Worm (Caenorhabditis elegans) whole organism, L4/young adult: ENCODE results near the gene C54C6.5.

Source experiments
- W03F9.2 ChIP-seq: fragments of 150-350 bp; optimal IDR thresholded peaks from 2 replicates; lab custom pipeline; 2014; ENCODE audit warnings: missing biosample characterization, missing genetic modification characterization
- dao-5 ChIP-seq: sonication (generic microtip); optimal IDR thresholded peaks from 2 replicates; lab custom pipeline; 2016; ENCODE audit warnings: missing genotype, missing genetic modification characterization, moderate library complexity, missing compliant biosample characterization
- him-1 ChIP-seq: sonication (generic microtip); optimal IDR thresholded peaks from 2 replicates; lab custom pipeline; 2016; ENCODE audit warnings: missing genotype, missing genetic modification reagents, missing genetic modification characterization, missing compliant biosample characterization

DNA sequence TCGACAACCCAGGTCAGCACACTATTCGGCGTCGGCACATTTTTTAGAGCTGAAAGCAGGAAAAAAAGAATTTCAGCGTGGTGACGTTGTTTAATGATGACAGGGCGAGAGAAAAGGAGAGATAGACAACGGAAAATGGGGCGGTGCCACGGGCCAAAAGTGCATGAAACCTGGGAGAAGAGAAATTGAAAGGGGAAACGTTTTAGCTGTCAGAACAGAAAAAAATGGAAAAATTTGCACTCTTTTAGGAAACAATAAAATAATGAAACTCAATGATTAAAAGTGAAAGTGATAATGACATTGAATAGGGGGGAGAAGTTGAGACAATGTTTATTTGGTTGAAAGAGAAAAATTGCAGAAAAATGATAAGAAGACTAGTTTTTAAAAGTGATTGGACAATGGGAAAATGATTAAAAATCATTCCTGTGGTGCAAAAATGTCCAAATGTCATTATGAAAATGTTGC lies 19.9 kb downstream of the C54C6.5 start, which contains the start of gene pitp-1:
- no peak for TF ChIP-seq dao-5
- no peak for TF ChIP-seq him-1 (tag; lab: Kevin White, UChicago)
- TF ChIP-seq W03F9.2 (tag; lab: Kevin White, UChicago), result no peak
